Fruit fly (Drosophila melanogaster) whole organism, adult: ENCODE data around the gene CG31198.
A peak's percentile ranks its signal among the peaks of the same experiment; 100 is the strongest.

Experiments
- CG11617 ChIP-seq: fragments of 200-800 bp; sonication (Bioruptor generic); optimal IDR thresholded peaks from 2 replicates; lab custom pipeline; 2017; ENCODE audit warnings: mild to moderate bottlenecking, missing biosample characterization, missing genetic modification reagents, missing genetic modification characterization
- CG14711 ChIP-seq: fragments of 200-800 bp; sonication (Bioruptor generic); optimal IDR thresholded peaks from 2 replicates; lab custom pipeline; 2018; ENCODE audit warnings: missing biosample characterization, mild to moderate bottlenecking, missing genetic modification characterization, moderate library complexity
- CG33017 ChIP-seq: fragments of 200-800 bp; sonication (Bioruptor generic); optimal IDR thresholded peaks from 2 replicates; lab custom pipeline; 2018; ENCODE audit warnings: missing biosample characterization, mild to moderate bottlenecking, missing genetic modification characterization, moderate library complexity
- CG7045 ChIP-seq: fragments of 200-800 bp; sonication (Bioruptor generic); optimal IDR thresholded peaks from 2 replicates; lab custom pipeline; 2017; ENCODE audit warnings: missing biosample characterization, mild to moderate bottlenecking, missing genetic modification characterization
- Crg-1 ChIP-seq: fragments of 200-800 bp; sonication (Bioruptor generic); optimal IDR thresholded peaks from 2 replicates; lab custom pipeline; 2016; ENCODE audit warnings: missing biosample characterization, missing genetic modification characterization
- Hr96 ChIP-seq: fragments of 200-800 bp; sonication (Bioruptor generic); optimal IDR thresholded peaks from 2 replicates; lab custom pipeline; 2016; ENCODE audit warnings: missing biosample characterization, missing genetic modification characterization
- cic ChIP-seq: fragments of 200-800 bp; sonication (Bioruptor generic); optimal IDR thresholded peaks from 2 replicates; lab custom pipeline; 2017; ENCODE audit warnings: missing biosample characterization, mild to moderate bottlenecking, missing genetic modification characterization, moderate library complexity
- kay ChIP-seq: fragments of 200-800 bp; sonication (Bioruptor generic); peaks from one replicate; lab custom pipeline; 2016; ENCODE audit warnings: missing biosample characterization, missing genetic modification characterization, borderline replicate concordance
- ovo ChIP-seq: fragments of 200-800 bp; sonication (Bioruptor generic); optimal IDR thresholded peaks from 2 replicates; lab custom pipeline; 2016; ENCODE audit warnings: missing biosample characterization, missing genetic modification characterization

DNA sequence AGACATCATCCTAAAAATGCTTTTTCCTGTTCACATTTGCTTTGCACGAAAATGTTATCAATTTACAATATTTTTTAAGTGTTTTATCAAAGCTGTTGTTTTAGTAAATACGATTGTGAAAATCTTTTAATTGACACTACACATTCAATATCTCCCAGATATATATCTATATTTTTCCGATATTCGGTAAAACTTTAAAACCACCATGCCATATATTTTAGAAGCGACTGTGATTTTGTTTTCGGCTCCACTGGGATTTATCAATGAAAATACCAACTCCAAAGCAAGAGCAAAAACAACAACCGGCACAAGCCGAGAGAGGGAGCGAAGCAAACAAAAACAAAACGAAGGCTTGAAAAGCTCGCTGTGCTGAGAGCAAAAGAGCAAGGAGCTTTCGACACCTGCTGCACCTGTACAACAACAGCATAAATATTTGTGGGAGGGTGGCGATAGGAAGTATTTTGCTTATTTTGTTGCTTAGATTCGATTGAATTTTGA is 34.1 kb upstream of the CG31198 start:
- TF ChIP-seq CG7045 (peak; percentile 28), cic (GFP tag; lab: Kevin White, UChicago) (no peak), kay (no peak), Crg-1 (no peak), CG11617 (GFP tag; lab: Kevin White, UChicago) (peak; percentile 3), Hr96 (no peak), CG33017 (tag; lab: Kevin White, UChicago) (no peak), CG14711 (tag; lab: Kevin White, UChicago) (peak; percentile 15), ovo (GFP tag; lab: Kevin White, UChicago) (no peak)
